Worm (Caenorhabditis elegans) whole organism, L1 larva: ENCODE measurements around the gene apy-1.

Source experiments
- aha-1 ChIP-seq: fragments of 150-350 bp; optimal IDR thresholded peaks from 2 replicates; lab custom pipeline; 2014; ENCODE audit warnings: missing biosample characterization, missing genetic modification characterization
- aly-2 ChIP-seq: fragments of 150-350 bp; optimal IDR thresholded peaks from 2 replicates; lab custom pipeline; 2014; ENCODE audit warnings: missing biosample characterization, missing genetic modification characterization
- ceh-8 ChIP-seq: fragments of 200-800 bp; sonication (Bioruptor generic); optimal IDR thresholded peaks from 2 replicates; lab custom pipeline; 2018; ENCODE audit warnings: mild to moderate bottlenecking, missing genetic modification characterization, moderate library complexity, missing compliant biosample characterization
- dpl-1 ChIP-seq, 3 experiments: fragments of 150-350 bp in 2 of 3; sonication (generic microtip) in 1 of 3; optimal IDR thresholded peaks; 2 replicates each; lab custom pipeline; 2014 to 2017; ENCODE audit warnings: missing biosample characterization in 3 of 3, missing genetic modification characterization in 3 of 3, missing genetic modification reagents in 3 of 3
- elt-2 ChIP-seq: sonication (generic microtip); optimal IDR thresholded peaks from 2 replicates; lab custom pipeline; 2016; ENCODE audit warnings: missing genetic modification characterization, mild to moderate bottlenecking, inconsistent platforms, missing compliant biosample characterization, missing genetic modification reagents
- fkh-10 ChIP-seq: sonication (generic microtip); optimal IDR thresholded peaks from 2 replicates; lab custom pipeline; 2017; ENCODE audit warnings: missing biosample characterization, missing genetic modification reagents, missing genetic modification characterization
- nhr-11 ChIP-seq: fragments of 150-350 bp; optimal IDR thresholded peaks from 2 replicates; lab custom pipeline; 2014; ENCODE audit warnings: missing biosample characterization, missing genetic modification characterization
- nhr-76 ChIP-seq: sonication (generic microtip); optimal IDR thresholded peaks from 2 replicates; lab custom pipeline; 2017; ENCODE audit warnings: missing biosample characterization, missing genetic modification characterization
- nhr-77 ChIP-seq: fragments of 150-350 bp; optimal IDR thresholded peaks from 2 replicates; lab custom pipeline; 2014; ENCODE audit warnings: missing biosample characterization, missing genetic modification characterization
- pqm-1 ChIP-seq: sonication (generic microtip); optimal IDR thresholded peaks from 3 replicates; lab custom pipeline; 2017; ENCODE audit warnings: missing biosample characterization, missing genetic modification characterization
- sptf-1 ChIP-seq: fragments of 150-350 bp; optimal IDR thresholded peaks from 2 replicates; lab custom pipeline; 2014; ENCODE audit warnings: missing biosample characterization, missing genetic modification characterization
- zag-1 ChIP-seq: fragments of 150-350 bp; optimal IDR thresholded peaks from 2 replicates; lab custom pipeline; 2014; ENCODE audit warnings: missing biosample characterization, missing genetic modification characterization
- ztf-11 ChIP-seq, 2 experiments: sonication (generic microtip); optimal IDR thresholded peaks; 2 replicates each; lab custom pipeline; 2016 to 2017; ENCODE audit warnings: missing genetic modification characterization in 2 of 2, missing biosample characterization in 1 of 2, missing compliant biosample characterization in 1 of 2
- ztf-4 ChIP-seq: fragments of 150-350 bp; optimal IDR thresholded peaks from 2 replicates; lab custom pipeline; 2014; ENCODE audit warnings: missing biosample characterization, missing genetic modification characterization

- TF ChIP-seq dpl-1 (GFP tag; optimal IDR thresholded peaks at IDR 0.05; lab: Kevin White, UChicago) (no peak), aly-2 (no peak), nhr-76 (tag; lab: Kevin White, UChicago) (no peak), fkh-10 (GFP tag; lab: Kevin White, UChicago) (no peak), ceh-8 (GFP tag; lab: Kevin White, UChicago) (no peak), aha-1 (no peak), nhr-77 (tag; lab: Kevin White, UChicago) (no peak), pqm-1 (tag; lab: Kevin White, UChicago) (no peak), nhr-11 (tag; lab: Kevin White, UChicago) (no peak), sptf-1 (tag; lab: Kevin White, UChicago) (no peak), zag-1 (tag; lab: Kevin White, UChicago) (no peak), ztf-11 (tag; optimal IDR thresholded peaks at IDR 0.05; lab: Kevin White, UChicago) (no peak), elt-2 (no peak), ztf-4 (tag; lab: Kevin White, UChicago) (no peak)
Observed at ce11 chrX:7553331-7553730, 16.2 kb downstream of the apy-1 start.
